Fruit fly (Drosophila melanogaster): Measurements from ENCODE around the gene ear.

Gene ear

DNA sequence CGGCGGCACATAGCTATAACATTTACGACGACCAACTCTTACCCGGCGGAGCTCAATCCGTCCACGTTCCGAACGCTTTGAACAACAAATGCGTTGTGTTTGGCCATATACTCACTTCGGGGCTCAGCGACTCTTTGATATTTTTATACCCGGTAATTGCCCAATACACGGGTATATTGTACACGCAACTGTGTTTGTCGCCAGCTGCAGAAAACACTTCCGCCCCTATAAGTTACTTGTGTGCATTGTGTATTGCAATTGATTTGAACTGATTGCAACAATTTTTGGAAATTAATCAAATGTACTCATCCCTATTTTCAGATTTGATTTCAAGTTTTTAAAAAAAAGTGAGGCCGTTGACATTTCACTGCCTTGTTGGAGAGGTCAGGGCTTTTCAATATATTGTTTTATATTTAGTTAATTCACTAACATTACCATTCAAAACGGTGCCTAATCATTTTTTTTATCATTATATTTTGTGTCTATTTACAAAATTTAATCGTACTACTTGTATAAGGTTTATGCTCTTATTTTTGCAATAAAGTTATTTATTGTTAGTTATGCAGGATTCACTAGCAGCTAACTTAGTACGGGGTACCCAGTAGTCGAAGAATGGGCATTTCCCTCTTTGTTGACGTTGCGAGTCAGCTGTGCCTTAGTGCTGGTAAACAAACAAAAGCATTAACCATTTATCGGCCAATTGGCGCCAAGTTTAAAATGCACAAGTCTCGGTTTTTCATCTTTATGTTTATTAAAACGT lies 22.6 kb downstream of the ear start, which contains the start of gene Nagk (continued):
- TF ChIP-seq CG10543 (GFP tag; optimal IDR thresholded peaks at IDR 0.05) (peak; percentile 67), H2.0 (GFP tag; IDR thresholded peaks at IDR 0.05) (peak; percentile 44; the same call in 1 of the 2 replicates), tup (GFP tag; optimal IDR thresholded peaks at IDR 0.05) (no peak), peb (GFP tag; IDR thresholded peaks at IDR 0.05) (no peak), PHDP (tag; optimal IDR thresholded peaks at IDR 0.05) (peak; percentile 48), Antp (GFP tag; optimal IDR thresholded peaks at IDR 0.05) (peak; percentile 20), CG18619 (GFP tag; optimal IDR thresholded peaks at IDR 0.05) (peak; percentile 78), wek (GFP tag; optimal IDR thresholded peaks at IDR 0.05) (peak; percentile 13), CG14441 (GFP tag; IDR thresholded peaks at IDR 0.05) (peak; percentile 29), CG17186 (GFP tag; optimal IDR thresholded peaks at IDR 0.05) (no peak), nerfin-2 (GFP tag; IDR thresholded peaks at IDR 0.05; ENCODE audit: partially characterized antibody) (no peak), run (tag; optimal IDR thresholded peaks at IDR 0.05) (no peak), jigr1 (GFP tag; IDR thresholded peaks at IDR 0.05) (no peak), jing (GFP tag; optimal IDR thresholded peaks at IDR 0.05) (no peak), kay (GFP tag; optimal IDR thresholded peaks at IDR 0.05) (peak; percentile 52), CG9437 (GFP tag; optimal IDR thresholded peaks at IDR 0.05) (peak; percentile 79), dimm (GFP tag; IDR thresholded peaks at IDR 0.05) (no peak), repo (GFP tag; optimal IDR thresholded peaks at IDR 0.05) (no peak), tin (GFP tag; optimal IDR thresholded peaks at IDR 0.05) (peak; percentile 53), sens-2 (GFP tag; IDR thresholded peaks at IDR 0.05) (no peak), ap (GFP tag; IDR thresholded peaks at IDR 0.05) (no peak), Sox102F (GFP tag; optimal IDR thresholded peaks at IDR 0.05) (peak; percentile 64), Hr39 (optimal IDR thresholded peaks at IDR 0.05) (no peak), BtbVII (GFP tag; optimal IDR thresholded peaks at IDR 0.05) (peak; percentile 65), cg (GFP tag; optimal IDR thresholded peaks at IDR 0.05) (no peak), CG15514 (GFP tag; optimal IDR thresholded peaks at IDR 0.05) (peak; percentile 27), seq (GFP tag; IDR thresholded peaks at IDR 0.05) (no peak), Doc3 (GFP tag; IDR thresholded peaks at IDR 0.05; ENCODE audit: partially characterized antibody) (no peak), ken (GFP tag; IDR thresholded peaks at IDR 0.05) (peak; percentile 48; the same call in 1 of the 3 replicates), Max (GFP tag; optimal IDR thresholded peaks at IDR 0.05) (peak; percentile 67), Dp (GFP tag; optimal IDR thresholded peaks at IDR 0.05) (peak; percentile 84), CG5180 (GFP tag; optimal IDR thresholded peaks at IDR 0.05) (peak; percentile 18), Bgb (GFP tag; IDR thresholded peaks at IDR 0.05; ENCODE audit: partially characterized antibody) (peak; percentile 63; the same call in 1 of the 2 replicates), Deaf1 (tag; optimal IDR thresholded peaks at IDR 0.05) (peak; percentile 50), Usf (GFP tag; optimal IDR thresholded peaks at IDR 0.05) (peak; percentile 31), CG12071 (GFP tag; optimal IDR thresholded peaks at IDR 0.05) (peak; percentile 4), stc (GFP tag; IDR thresholded peaks at IDR 0.05) (0 out of 2 replicates have a peak, but pooled peaks have one; percentile 6), tgo (GFP tag; IDR thresholded peaks at IDR 0.05) (no peak), CG42726 (GFP tag; IDR thresholded peaks at IDR 0.05; ENCODE audit: partially characterized antibody) (peak; percentile 56; the same call in 1 of the 2 replicates), CG3163 (GFP tag; optimal IDR thresholded peaks at IDR 0.05) (no peak), cad (GFP tag; optimal IDR thresholded peaks at IDR 0.05) (no peak), NK7.1 (GFP tag; optimal IDR thresholded peaks at IDR 0.05) (peak; percentile 20), corto (GFP tag; optimal IDR thresholded peaks at IDR 0.05) (no peak), her (GFP tag; optimal IDR thresholded peaks at IDR 0.05) (peak; percentile 40), chinmo (GFP tag; IDR thresholded peaks at IDR 0.05; ENCODE audit: partially characterized antibody) (peak; percentile 90; the same call in 2 of the 4 replicates), trem (tag; optimal IDR thresholded peaks at IDR 0.05) (peak; percentile 14), CG30431 (GFP tag; optimal IDR thresholded peaks at IDR 0.05) (peak; percentile 1), Hand (GFP tag; optimal IDR thresholded peaks at IDR 0.05) (peak; percentile 12), Dad (GFP tag; optimal IDR thresholded peaks at IDR 0.05) (peak; percentile 54)
